Fruit fly (Drosophila melanogaster): ENCODE measurements around the gene CG1077.

dm6 chr3R:6209073-6209472 lies 41.8 kb downstream of the CG1077 start, which contains the start of gene Osi2:
- no peak for TF ChIP-seq psq (optimal IDR thresholded peaks at IDR 0.05)
- no peak for TF ChIP-seq insv (optimal IDR thresholded peaks at IDR 0.05)
- no peak for TF ChIP-seq Myc (optimal IDR thresholded peaks at IDR 0.05)
- TF ChIP-seq ttk (optimal IDR thresholded peaks at IDR 0.05) = no peak
- no peak for TF ChIP-seq h (optimal IDR thresholded peaks at IDR 0.05)
- TF ChIP-seq Sin3A (optimal IDR thresholded peaks at IDR 0.05) = no peak

Data from Kc167 (cell line).